Worm (Caenorhabditis elegans) whole organism, mixed stage, embryonic: Measurements from ENCODE around the gene F49F1.14.

Experiments
- M03D4.4 ChIP-seq: sonication (generic microtip); optimal IDR thresholded peaks from 2 replicates; lab custom pipeline; 2017; ENCODE audit warnings: mild to moderate bottlenecking, missing genetic modification characterization, missing compliant biosample characterization
- ham-2 ChIP-seq: fragments of 200-800 bp; sonication (Bioruptor generic); optimal IDR thresholded peaks from 2 replicates; lab custom pipeline; 2018; ENCODE audit warnings: mild to moderate bottlenecking, missing genetic modification characterization, missing compliant biosample characterization
- lsy-2 ChIP-seq: fragments of 150-350 bp; optimal IDR thresholded peaks from 2 replicates; lab custom pipeline; 2014; ENCODE audit warnings: missing biosample characterization, missing genetic modification characterization
- mep-1 ChIP-seq: fragments of 150-350 bp; optimal IDR thresholded peaks from 2 replicates; lab custom pipeline; 2017; ENCODE audit warnings: missing biosample characterization, missing genetic modification reagents, missing genetic modification characterization, inconsistent platforms
- nhr-237 ChIP-seq: fragments of 150-350 bp; optimal IDR thresholded peaks from 2 replicates; lab custom pipeline; 2014; ENCODE audit warnings: missing biosample characterization, missing genetic modification characterization
- snpc-4 ChIP-seq: fragments of 150-350 bp; optimal IDR thresholded peaks from 2 replicates; lab custom pipeline; 2014; ENCODE audit warnings: missing biosample characterization, missing genetic modification characterization
- zip-8 ChIP-seq: fragments of 150-350 bp; optimal IDR thresholded peaks from 2 replicates; lab custom pipeline; 2014; ENCODE audit warnings: missing biosample characterization, missing genetic modification characterization
- ztf-11 ChIP-seq: fragments of 150-350 bp; optimal IDR thresholded peaks from 2 replicates; lab custom pipeline; 2014; ENCODE audit warnings: missing biosample characterization, missing genetic modification characterization

- no peak for TF ChIP-seq zip-8 (tag; lab: Kevin White, UChicago)
- no peak for TF ChIP-seq ham-2 (GFP tag; lab: Kevin White, UChicago)
- no peak for TF ChIP-seq snpc-4
- no peak for TF ChIP-seq mep-1 (tag; lab: Kevin White, UChicago)
- TF ChIP-seq M03D4.4: no peak
- no peak for TF ChIP-seq lsy-2 (tag; lab: Kevin White, UChicago)
- TF ChIP-seq nhr-237 (tag; lab: Kevin White, UChicago): no peak
- TF ChIP-seq ztf-11: no peak
These were observed 43.8 kb downstream of the F49F1.14 start, which contains the start of gene fbxb-55 for ce11 chrIV:4068480-4068879.
